Fruit fly (Drosophila melanogaster) whole organism, embryonic: ENCODE measurements around the gene CAH3.

Experiments used
- Asciz ChIP-seq: fragments of 200-800 bp; sonication (Bioruptor generic); optimal IDR thresholded peaks from 2 replicates; lab custom pipeline; 2017; ENCODE audit warnings: missing biosample characterization, mild to moderate bottlenecking, missing genetic modification characterization, missing genetic modification reagents
- C15 ChIP-seq: fragments of 200-800 bp; sonication (Bioruptor generic); IDR thresholded peaks from 3 replicates; pipeline ENCODE4 v1.3.6; 2022; ENCODE audit warnings: missing biosample characterization, missing genetic modification characterization
- CG10274 ChIP-seq: fragments of 200-800 bp; sonication (Bioruptor generic); optimal IDR thresholded peaks from 3 replicates; lab custom pipeline; 2017; ENCODE audit warnings: missing biosample characterization, mild to moderate bottlenecking, missing genetic modification characterization
- CG13123 ChIP-seq: fragments of 200-800 bp; sonication (Bioruptor generic); optimal IDR thresholded peaks from 2 replicates; lab custom pipeline; 2016; ENCODE audit warnings: missing biosample characterization, missing genetic modification characterization
- CG13624 ChIP-seq: fragments of 200-800 bp; sonication (Bioruptor generic); optimal IDR thresholded peaks from 2 replicates; lab custom pipeline; 2016; ENCODE audit warnings: missing biosample characterization, missing genetic modification characterization
- CG14050 ChIP-seq: fragments of 200-800 bp; sonication (Bioruptor generic); IDR thresholded peaks from 3 replicates; pipeline ENCODE4 v1.3.6; 2022; ENCODE audit warnings: missing biosample characterization, missing genetic modification characterization
- CG15696 ChIP-seq: fragments of 200-800 bp; sonication (Bioruptor generic); optimal IDR thresholded peaks from 2 replicates; lab custom pipeline; 2019; ENCODE audit warnings: missing biosample characterization, mild to moderate bottlenecking, missing genetic modification characterization, moderate library complexity
- CG1647 ChIP-seq: fragments of 200-800 bp; sonication (Bioruptor generic); optimal IDR thresholded peaks from 3 replicates; lab custom pipeline; 2016; ENCODE audit warnings: missing biosample characterization, missing genetic modification characterization
- CG16863 ChIP-seq: fragments of 200-800 bp; sonication (Bioruptor generic); optimal IDR thresholded peaks from 3 replicates; lab custom pipeline; 2016; ENCODE audit warnings: missing biosample characterization, missing genetic modification characterization
- CG17186 ChIP-seq: fragments of 200-800 bp; sonication (Bioruptor generic); optimal IDR thresholded peaks from 3 replicates; lab custom pipeline; 2017; ENCODE audit warnings: missing biosample characterization, missing genetic modification reagents, missing genetic modification characterization
- CG17361 ChIP-seq: fragments of 200-800 bp; sonication (Bioruptor generic); IDR thresholded peaks from 3 replicates; pipeline ENCODE4 v1.3.6; 2022; ENCODE audit warnings: missing biosample characterization, missing genetic modification characterization
- CG17612 ChIP-seq: fragments of 200-800 bp; sonication (Bioruptor generic); IDR thresholded peaks from 2 replicates; pipeline ENCODE4 v1.3.6; 2022; ENCODE audit warnings: missing biosample characterization, missing genetic modification characterization
- CG2889 ChIP-seq: fragments of 200-800 bp; sonication (Bioruptor generic); IDR thresholded peaks from 3 replicates; pipeline ENCODE4 v1.3.6; 2022; ENCODE audit warnings: missing biosample characterization, missing genetic modification characterization
- CG34376 ChIP-seq: fragments of 200-800 bp; sonication (Bioruptor generic); optimal IDR thresholded peaks from 2 replicates; lab custom pipeline; 2018; ENCODE audit warnings: missing biosample characterization, mild to moderate bottlenecking, missing genetic modification characterization
- CG3847 ChIP-seq: fragments of 200-800 bp; sonication (Bioruptor generic); IDR thresholded peaks from 2 replicates; pipeline ENCODE4 v1.3.6; 2022; ENCODE audit warnings: missing biosample characterization, missing genetic modification characterization
- CG4328 ChIP-seq: fragments of 200-800 bp; sonication (Bioruptor generic); optimal IDR thresholded peaks from 3 replicates; lab custom pipeline; 2017; ENCODE audit warnings: missing biosample characterization, missing genetic modification reagents, missing genetic modification characterization
- CG4360 ChIP-seq: fragments of 200-800 bp; sonication (Bioruptor generic); IDR thresholded peaks from 2 replicates; pipeline ENCODE4 v1.3.6; 2022; ENCODE audit warnings: missing biosample characterization, missing genetic modification characterization
- CG6854 ChIP-seq: fragments of 200-800 bp; sonication (Bioruptor generic); optimal IDR thresholded peaks from 3 replicates; lab custom pipeline; 2017; ENCODE audit warnings: missing biosample characterization, mild to moderate bottlenecking, missing genetic modification characterization
- CG7556 ChIP-seq: fragments of 200-800 bp; sonication (Bioruptor generic); optimal IDR thresholded peaks from 2 replicates; lab custom pipeline; 2017; ENCODE audit warnings: missing biosample characterization, mild to moderate bottlenecking, missing genetic modification characterization
- CG8290 ChIP-seq, 3 experiments: fragments of 200-800 bp; sonication (Bioruptor generic); optimal IDR thresholded peaks; 2 replicates each; lab custom pipeline; 2016 to 2019; ENCODE audit warnings: missing biosample characterization in 3 of 3, missing genetic modification characterization in 3 of 3, mild to moderate bottlenecking in 2 of 3, moderate library complexity in 1 of 3
- CG9932 ChIP-seq: fragments of 200-800 bp; sonication (Bioruptor generic); IDR thresholded peaks from 2 replicates; pipeline ENCODE4 v1.3.6; 2022; ENCODE audit warnings: missing biosample characterization, missing genetic modification characterization
- Ets97D ChIP-seq: fragments of 200-800 bp; sonication (Bioruptor generic); optimal IDR thresholded peaks from 3 replicates; lab custom pipeline; 2016; ENCODE audit warnings: missing biosample characterization, missing genetic modification characterization
- Gug ChIP-seq: fragments of 200-800 bp; sonication (Bioruptor generic); IDR thresholded peaks from 4 replicates; pipeline ENCODE4 v1.3.6; 2022; ENCODE audit warnings: missing biosample characterization, missing genetic modification characterization
- HHEX ChIP-seq: fragments of 200-800 bp; sonication (Bioruptor generic); optimal IDR thresholded peaks from 3 replicates; lab custom pipeline; 2017; ENCODE audit warnings: missing biosample characterization, mild to moderate bottlenecking, missing genetic modification characterization, missing genetic modification reagents
- Jarid2 ChIP-seq: fragments of 200-800 bp; sonication (Bioruptor generic); optimal IDR thresholded peaks from 3 replicates; lab custom pipeline; 2017; ENCODE audit warnings: mild to moderate bottlenecking, missing biosample characterization, missing genetic modification reagents, missing genetic modification characterization
- Lpt ChIP-seq: fragments of >200 bp; optimal IDR thresholded peaks from 2 replicates; lab custom pipeline; 2018; ENCODE audit warnings: missing biosample characterization, missing genetic modification characterization
- MTF-1 ChIP-seq: fragments of 200-800 bp; sonication (Bioruptor generic); optimal IDR thresholded peaks from 2 replicates; lab custom pipeline; 2018; ENCODE audit warnings: missing biosample characterization, mild to moderate bottlenecking, missing genetic modification characterization, borderline replicate concordance
- Neu2 ChIP-seq: fragments of 200-800 bp; sonication (Bioruptor generic); optimal IDR thresholded peaks from 3 replicates; lab custom pipeline; 2016; ENCODE audit warnings: missing biosample characterization, missing genetic modification characterization, borderline replicate concordance
- Opbp ChIP-seq: fragments of 200-800 bp; sonication (Bioruptor generic); IDR thresholded peaks from 3 replicates; pipeline ENCODE4 v1.3.6; 2022; ENCODE audit warnings: missing biosample characterization, missing genetic modification characterization; ENCODE audit not compliant: partially characterized antibody
- Pdp1 ChIP-seq, 2 experiments: fragments of 200-800 bp; sonication (Bioruptor generic); optimal IDR thresholded peaks; 3 replicates each; lab custom pipeline; 2016; ENCODE audit warnings: missing biosample characterization in 2 of 2, missing genetic modification characterization in 2 of 2, mild to moderate bottlenecking in 1 of 2, moderate library complexity in 1 of 2
- Side ChIP-seq: fragments of 200-800 bp; sonication (Bioruptor generic); optimal IDR thresholded peaks from 2 replicates; lab custom pipeline; 2016; ENCODE audit warnings: missing biosample characterization, missing genetic modification characterization
- Sry-δ ChIP-seq: fragments of 200-800 bp; sonication (Bioruptor generic); optimal IDR thresholded peaks from 2 replicates; lab custom pipeline; 2016; ENCODE audit warnings: missing biosample characterization, missing genetic modification characterization
- Vsx1 ChIP-seq: fragments of 200-800 bp; sonication (Bioruptor generic); optimal IDR thresholded peaks from 2 replicates; lab custom pipeline; 2017; ENCODE audit warnings: missing biosample characterization, mild to moderate bottlenecking, missing genetic modification characterization, missing genetic modification reagents
- abd-A ChIP-seq: fragments of 200-800 bp; sonication (Bioruptor generic); optimal IDR thresholded peaks from 3 replicates; lab custom pipeline; 2019; ENCODE audit warnings: missing biosample characterization, mild to moderate bottlenecking, missing genetic modification characterization, moderate library complexity
- bigmax ChIP-seq: fragments of 200-800 bp; sonication (Bioruptor generic); optimal IDR thresholded peaks from 2 replicates; lab custom pipeline; 2018; ENCODE audit warnings: missing biosample characterization, mild to moderate bottlenecking, missing genetic modification characterization
- chif ChIP-seq, 2 experiments: fragments of 200-800 bp; sonication (Bioruptor generic); optimal IDR thresholded peaks; 3 replicates each; lab custom pipeline; 2016; ENCODE audit warnings: missing biosample characterization in 2 of 2, missing genetic modification characterization in 2 of 2
- dmrt11E ChIP-seq: fragments of 200-800 bp; sonication (Bioruptor generic); optimal IDR thresholded peaks from 3 replicates; lab custom pipeline; 2018; ENCODE audit warnings: missing biosample characterization, mild to moderate bottlenecking, missing genetic modification characterization, moderate library complexity
- emc ChIP-seq: fragments of 200-800 bp; sonication (Bioruptor generic); optimal IDR thresholded peaks from 2 replicates; lab custom pipeline; 2016; ENCODE audit warnings: missing biosample characterization, missing genetic modification characterization
- ewg ChIP-seq: fragments of 200-800 bp; sonication (Bioruptor generic); optimal IDR thresholded peaks from 3 replicates; lab custom pipeline; 2017; ENCODE audit warnings: mild to moderate bottlenecking, missing biosample characterization, missing genetic modification reagents, missing genetic modification characterization
- grn ChIP-seq: fragments of 200-800 bp; sonication (Bioruptor generic); optimal IDR thresholded peaks from 3 replicates; lab custom pipeline; 2017; ENCODE audit warnings: missing biosample characterization, missing genetic modification characterization
- jumu ChIP-seq: fragments of 200-800 bp; sonication (Bioruptor generic); optimal IDR thresholded peaks from 3 replicates; lab custom pipeline; 2016; ENCODE audit warnings: missing biosample characterization, missing genetic modification characterization
- kni ChIP-seq: fragments of 200-800 bp; sonication (Bioruptor generic); optimal IDR thresholded peaks from 3 replicates; lab custom pipeline; 2017; ENCODE audit warnings: mild to moderate bottlenecking, missing biosample characterization, missing genetic modification reagents, missing genetic modification characterization
- lola ChIP-seq, 3 experiments: fragments of >200 bp in 2 of 3; fragments of 200-800 bp in 1 of 3; sonication (Bioruptor generic) in 1 of 3; optimal IDR thresholded peaks; 2 replicates each; lab custom pipeline; 2017 to 2019; ENCODE audit warnings: missing biosample characterization in 3 of 3, missing genetic modification characterization in 3 of 3, mild to moderate bottlenecking in 1 of 3, moderate library complexity in 1 of 3
- pfk ChIP-seq: fragments of 200-800 bp; sonication (Bioruptor generic); optimal IDR thresholded peaks from 2 replicates; lab custom pipeline; 2018; ENCODE audit warnings: missing biosample characterization, mild to moderate bottlenecking, missing genetic modification characterization, moderate library complexity
- psq ChIP-seq: fragments of 200-800 bp; sonication (Bioruptor generic); optimal IDR thresholded peaks from 2 replicates; lab custom pipeline; 2017; ENCODE audit warnings: missing biosample characterization, missing genetic modification characterization
- pum ChIP-seq: fragments of 200-800 bp; sonication (Bioruptor generic); optimal IDR thresholded peaks from 2 replicates; lab custom pipeline; 2016; ENCODE audit warnings: missing biosample characterization, missing genetic modification characterization
- trem ChIP-seq: fragments of 200-800 bp; optimal IDR thresholded peaks from 3 replicates; lab custom pipeline; 2019; ENCODE audit warnings: missing biosample characterization, mild to moderate bottlenecking, missing genetic modification characterization, moderate library complexity
- twi ChIP-seq: fragments of 200-800 bp; optimal IDR thresholded peaks from 2 replicates; lab custom pipeline; 2019; ENCODE audit warnings: missing biosample characterization, mild to moderate bottlenecking, missing genetic modification characterization, moderate library complexity
- yki ChIP-seq: fragments of >200 bp; optimal IDR thresholded peaks from 3 replicates; lab custom pipeline; 2018

Gene CAH3

DNA sequence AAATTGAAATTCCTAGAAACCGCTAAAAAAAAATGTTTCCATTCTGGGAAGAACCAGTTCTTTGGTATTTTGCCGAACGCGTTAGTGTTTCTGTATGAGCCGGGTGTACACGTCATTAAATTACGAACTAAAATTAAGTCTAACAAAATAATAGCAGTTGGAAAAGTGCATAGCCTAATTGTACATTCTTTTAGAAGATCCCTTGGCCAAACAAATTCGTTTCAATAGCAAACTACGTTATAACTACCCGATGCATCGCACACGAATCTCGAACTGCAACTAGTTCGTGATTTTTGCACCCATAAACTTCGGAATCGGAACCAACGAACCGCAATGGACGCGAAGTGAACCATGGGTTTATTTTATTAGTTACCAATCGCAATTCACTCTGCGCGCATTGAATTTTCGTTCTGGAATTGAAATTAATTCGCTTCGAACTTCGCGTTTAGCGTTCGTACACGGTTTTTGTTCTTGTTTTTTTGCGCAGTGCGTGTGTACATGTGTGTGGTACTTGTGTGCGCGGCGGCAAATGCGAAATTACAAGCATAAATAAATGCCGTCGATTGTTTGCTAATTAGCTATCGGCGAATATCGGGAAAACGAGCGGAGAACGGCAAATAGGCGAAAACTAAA, at the start of gene CAH3 (continued):
- TF ChIP-seq CG16863 (GFP tag; lab: Kevin White, UChicago) (peak; percentile 94), Sry-δ (GFP tag; lab: Kevin White, UChicago) (peak; percentile 66), CG3847 (GFP tag; lab: Robert Waterston, UW) (peak; percentile 93), CG13624 (GFP tag; lab: Kevin White, UChicago) (peak; percentile 93), CG2889 (GFP tag; lab: Robert Waterston, UW) (peak; percentile 87), Opbp (GFP tag; lab: Robert Waterston, UW) (no peak), trem (tag; lab: Kevin White, UChicago) (peak; percentile 91), CG4360 (peak; percentile 57; the same call in 1 of the 2 replicates), Gug (peak; percentile 88), Vsx1 (peak; percentile 73), CG17612 (GFP tag; lab: Robert Waterston, UW) (peak; percentile 68), Side (GFP tag; lab: Kevin White, UChicago) (peak; percentile 94), Lpt (GFP tag; lab: Kevin White, UChicago) (no peak), emc (peak; percentile 82), CG1647 (GFP tag; lab: Kevin White, UChicago) (peak; percentile 91), CG4328 (GFP tag; lab: Kevin White, UChicago) (peak; percentile 92), CG14050 (peak; percentile 92), kni (peak; percentile 89), pum (GFP tag; lab: Kevin White, UChicago) (peak; percentile 93), CG17186 (GFP tag; lab: Kevin White, UChicago) (peak; percentile 88), HHEX (peak; percentile 93), ewg (GFP tag; lab: Kevin White, UChicago) (peak; percentile 86), Pdp1 (GFP tag; optimal IDR thresholded peaks at IDR 0.05; lab: Kevin White, UChicago) (peak; percentile 90 to 93), CG17361 (GFP tag; lab: Robert Waterston, UW) (peak; percentile 96), pfk (GFP tag; lab: Kevin White, UChicago) (peak; percentile 32), abd-A (tag; lab: Kevin White, UChicago) (peak; percentile 74), CG34376 (peak; percentile 94), CG13123 (GFP tag; lab: Kevin White, UChicago) (peak; percentile 85), Asciz (GFP tag; lab: Kevin White, UChicago) (peak; percentile 85), Jarid2 (peak; percentile 76), jumu (GFP tag; lab: Kevin White, UChicago) (peak; percentile 93), grn (GFP tag; lab: Kevin White, UChicago) (peak; percentile 53), CG6854 (GFP tag; lab: Kevin White, UChicago) (peak; percentile 89), CG7556 (GFP tag; lab: Kevin White, UChicago) (peak; percentile 91), Ets97D (GFP tag; lab: Kevin White, UChicago) (peak; percentile 80), Neu2 (GFP tag; lab: Kevin White, UChicago) (peak; percentile 59), CG10274 (GFP tag; lab: Kevin White, UChicago) (peak; percentile 82), CG15696 (tag; lab: Kevin White, UChicago) (peak; percentile 94), C15 (GFP tag; lab: Robert Waterston, UW) (peak; percentile 81), lola (GFP tag; optimal IDR thresholded peaks at IDR 0.05; lab: Kevin White, UChicago) (peak in 1 of 3 experiments; percentile 94), psq (GFP tag; lab: Kevin White, UChicago) (peak; percentile 70), bigmax (no peak), chif (GFP tag; optimal IDR thresholded peaks at IDR 0.05; lab: Kevin White, UChicago) (peak; percentile 88 to 95), dmrt11E (tag; lab: Kevin White, UChicago) (peak; percentile 94), CG8290 (GFP tag; optimal IDR thresholded peaks at IDR 0.05; lab: Kevin White, UChicago) (peak; percentile 85), CG8290 (tag; optimal IDR thresholded peaks at IDR 0.05; lab: Kevin White, UChicago) (peak; percentile 86 to 98), yki (peak; percentile 40), twi (tag; lab: Kevin White, UChicago) (peak; percentile 89), CG9932 (GFP tag; lab: Robert Waterston, UW) (peak; percentile 90), MTF-1 (GFP tag; lab: Kevin White, UChicago) (peak; percentile 75)
